Worm (Caenorhabditis elegans): ENCODE data around the gene F32D8.14.

- TF ChIP-seq him-1 (tag; optimal IDR thresholded peaks at IDR 0.05) (no peak), dao-5 (tag; optimal IDR thresholded peaks at IDR 0.05) (no peak), W03F9.2 (tag; optimal IDR thresholded peaks at IDR 0.05) (no peak)
Observed at ce11 chrV:10860526-10861037, 34.0 kb downstream of the F32D8.14 start.
